Fruit fly (Drosophila melanogaster) whole organism, embryonic: ENCODE data around the gene CG6726.

ENCODE experiments used
- CG10431 ChIP-seq: fragments of 200-800 bp; sonication (Bioruptor generic); optimal IDR thresholded peaks from 3 replicates; lab custom pipeline; 2018; ENCODE audit warnings: missing biosample characterization, mild to moderate bottlenecking, missing genetic modification characterization
- CG13424 ChIP-seq: fragments of 200-800 bp; sonication (Bioruptor generic); optimal IDR thresholded peaks from 2 replicates; lab custom pipeline; 2019; ENCODE audit warnings: missing biosample characterization, mild to moderate bottlenecking, missing genetic modification characterization, moderate library complexity
- CG3281 ChIP-seq: fragments of 200-800 bp; sonication (Bioruptor generic); optimal IDR thresholded peaks from 3 replicates; lab custom pipeline; 2017; ENCODE audit warnings: missing biosample characterization, mild to moderate bottlenecking, missing genetic modification characterization
- CG6689 ChIP-seq: fragments of 200-800 bp; sonication (Bioruptor generic); IDR thresholded peaks from 2 replicates; pipeline ENCODE4 v1.3.6; 2022; ENCODE audit warnings: missing biosample characterization, missing genetic modification characterization
- Camta ChIP-seq: fragments of 200-800 bp; sonication (Bioruptor generic); optimal IDR thresholded peaks from 2 replicates; lab custom pipeline; 2016; ENCODE audit warnings: missing biosample characterization, missing genetic modification characterization
- Xbp1 ChIP-seq: fragments of 200-800 bp; sonication (Bioruptor generic); optimal IDR thresholded peaks from 3 replicates; lab custom pipeline; 2016; ENCODE audit warnings: missing biosample characterization, mild to moderate bottlenecking, missing genetic modification characterization
- fu2 ChIP-seq: fragments of 200-800 bp; sonication (Bioruptor generic); optimal IDR thresholded peaks from 2 replicates; lab custom pipeline; 2016; ENCODE audit warnings: missing biosample characterization, missing genetic modification characterization
- onecut ChIP-seq: fragments of 200-800 bp; sonication (Bioruptor generic); IDR thresholded peaks from 2 replicates; pipeline ENCODE4 v1.3.6; 2022; ENCODE audit warnings: missing biosample characterization, missing genetic modification characterization
- toy ChIP-seq: fragments of 200-800 bp; sonication (Bioruptor generic); IDR thresholded peaks from 2 replicates; pipeline ENCODE4 v1.3.6; 2022; ENCODE audit warnings: missing biosample characterization, missing genetic modification characterization
- zen2 ChIP-seq: fragments of 200-800 bp; sonication (Bioruptor generic); IDR thresholded peaks from 3 replicates; pipeline ENCODE4 v1.3.6; 2022; ENCODE audit warnings: missing biosample characterization, missing genetic modification characterization; ENCODE audit not compliant: partially characterized antibody

dm6 chr3R:23051639-23052125 is 39.8 kb upstream of the CG6726 start, which contains the start of gene Gr94a:
- no peak for TF ChIP-seq CG13424 (tag; lab: Kevin White, UChicago)
- TF ChIP-seq CG10431 (GFP tag; lab: Kevin White, UChicago) = no peak
- no peak for TF ChIP-seq fu2 (GFP tag; lab: Kevin White, UChicago)
- TF ChIP-seq zen2 (GFP tag; lab: Robert Waterston, UW) = no peak
- no peak for TF ChIP-seq Xbp1 (GFP tag; lab: Kevin White, UChicago)
- TF ChIP-seq onecut = no peak
- no peak for TF ChIP-seq Camta (GFP tag; lab: Kevin White, UChicago)
- TF ChIP-seq CG3281 (GFP tag; lab: Kevin White, UChicago) = no peak
- no peak for TF ChIP-seq toy (GFP tag; lab: Robert Waterston, UW)
- no peak for TF ChIP-seq CG6689 (GFP tag; lab: Robert Waterston, UW)
